Worm (Caenorhabditis elegans) whole organism, L2 larva: ENCODE measurements around the gene F18E9.8.

Experiments used
- elt-1 ChIP-seq: fragments of 150-350 bp; optimal IDR thresholded peaks from 2 replicates; lab custom pipeline; 2014; ENCODE audit warnings: missing biosample characterization, missing genetic modification characterization
- fos-1 ChIP-seq: fragments of 150-350 bp; optimal IDR thresholded peaks from 2 replicates; lab custom pipeline; 2014; ENCODE audit warnings: missing biosample characterization, missing genetic modification characterization
- snpc-4 ChIP-seq: fragments of 150-350 bp; optimal IDR thresholded peaks from 2 replicates; lab custom pipeline; 2014; ENCODE audit warnings: missing biosample characterization, missing genetic modification characterization
- ztf-11 ChIP-seq: sonication (generic microtip); optimal IDR thresholded peaks from 2 replicates; lab custom pipeline; 2017; ENCODE audit warnings: missing biosample characterization, missing genetic modification characterization

ce11 chrX:8597647-8598046 lies 16.3 kb upstream of the F18E9.8 start, which contains the start of gene F18E9.7:
- TF ChIP-seq snpc-4 (no peak), elt-1 (tag; lab: Kevin White, UChicago) (no peak), fos-1 (tag; lab: Kevin White, UChicago) (no peak), ztf-11 (tag; lab: Kevin White, UChicago) (no peak)
